Worm (Caenorhabditis elegans) whole organism, mixed stage, embryonic: ENCODE data around the gene bli-1.

ENCODE experiments used
- elt-1 ChIP-seq: sonication (generic microtip); optimal IDR thresholded peaks from 2 replicates; lab custom pipeline; 2017; ENCODE audit warnings: missing genetic modification characterization, mild to moderate bottlenecking, missing compliant biosample characterization, antibody characterized with exemption, moderate library complexity, borderline replicate concordance; ENCODE audit not compliant: insufficient read depth
- ham-2 ChIP-seq: fragments of 200-800 bp; sonication (Bioruptor generic); optimal IDR thresholded peaks from 2 replicates; lab custom pipeline; 2018; ENCODE audit warnings: mild to moderate bottlenecking, missing genetic modification characterization, missing compliant biosample characterization
- lin-13 ChIP-seq: fragments of 150-350 bp; optimal IDR thresholded peaks from 2 replicates; lab custom pipeline; 2014; ENCODE audit warnings: missing biosample characterization, missing genetic modification characterization
- lsy-2 ChIP-seq: fragments of 150-350 bp; optimal IDR thresholded peaks from 2 replicates; lab custom pipeline; 2014; ENCODE audit warnings: missing biosample characterization, missing genetic modification characterization
- nhr-237 ChIP-seq: fragments of 150-350 bp; optimal IDR thresholded peaks from 2 replicates; lab custom pipeline; 2014; ENCODE audit warnings: missing biosample characterization, missing genetic modification characterization
- pha-4 ChIP-seq: fragments of 150-350 bp; optimal IDR thresholded peaks from 2 replicates; lab custom pipeline; 2018; ENCODE audit warnings: missing biosample characterization, missing genetic modification reagents, missing genetic modification characterization
- unc-62 ChIP-seq: fragments of 150-350 bp; optimal IDR thresholded peaks from 2 replicates; lab custom pipeline; 2014; ENCODE audit warnings: missing biosample characterization, missing genetic modification reagents, missing genetic modification characterization

DNA sequence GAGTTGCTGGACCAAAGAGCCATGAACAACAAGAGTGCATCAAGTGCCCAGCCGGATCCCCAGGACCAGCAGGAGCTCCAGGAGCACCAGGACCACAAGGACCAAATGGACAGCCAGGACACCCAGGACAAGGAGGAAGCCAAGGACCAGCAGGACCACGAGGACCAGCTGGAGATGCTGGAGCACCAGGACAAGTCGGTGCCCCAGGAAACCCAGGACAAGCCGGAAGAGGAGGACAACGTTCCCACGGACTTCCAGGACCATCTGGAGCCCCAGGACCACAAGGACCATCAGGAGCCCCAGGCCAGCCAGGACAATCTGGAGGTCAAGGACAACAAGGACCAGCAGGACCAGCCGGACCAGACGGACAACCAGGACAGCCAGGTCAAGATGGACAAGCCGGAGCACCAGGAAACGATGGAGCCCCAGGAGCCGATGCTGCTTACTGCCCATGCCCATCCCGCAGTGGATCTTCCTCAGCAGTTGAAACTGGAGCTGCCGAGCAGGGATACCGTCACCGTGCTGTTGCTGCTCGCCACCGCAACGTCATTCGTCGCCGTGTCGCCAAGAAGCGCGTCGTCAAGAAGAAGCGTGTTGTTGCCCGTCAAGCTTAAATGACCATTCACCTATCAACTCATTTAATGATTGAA lies 3.3 kb upstream of the bli-1 start:
- no peak for TF ChIP-seq lin-13 (tag; lab: Kevin White, UChicago)
- TF ChIP-seq elt-1 (tag; lab: Kevin White, UChicago) = no peak
- no peak for TF ChIP-seq pha-4
- no peak for TF ChIP-seq ham-2
- TF ChIP-seq unc-62 (GFP tag; lab: Kevin White, UChicago) = no peak
- TF ChIP-seq lsy-2 = no peak
- TF ChIP-seq nhr-237 = no peak
